Worm (Caenorhabditis elegans): ENCODE data around the gene F14H3.15.

Gene F14H3.15

DNA sequence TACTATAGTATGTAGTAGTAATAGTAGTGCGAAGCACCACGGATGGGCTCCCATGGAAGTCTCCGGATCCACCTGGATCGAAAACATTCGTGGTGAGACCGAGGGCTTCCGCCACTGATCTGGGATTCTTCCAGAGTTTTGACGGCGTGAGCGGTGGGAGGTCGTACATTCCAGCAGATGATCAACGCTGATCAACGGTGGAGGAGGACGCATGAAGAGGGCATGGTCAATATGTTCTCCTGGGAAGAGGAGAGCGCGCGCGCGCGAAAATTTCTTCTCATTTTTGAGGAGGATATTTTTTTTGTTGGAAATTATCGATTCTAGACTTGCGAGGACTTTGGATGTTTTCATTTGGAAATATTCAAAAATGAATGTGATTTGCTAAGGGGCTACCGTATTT, 26.5 kb downstream of the F14H3.15 start:
- 0 out of 2 replicates have a peak, but pooled peaks have one; percentile 39 for TF ChIP-seq zfh-2 (GFP tag; conservative IDR thresholded peaks at IDR 0.05)
- peak; percentile 86 for TF ChIP-seq madf-6 (GFP tag; IDR thresholded peaks at IDR 0.05)
- TF ChIP-seq F55B11.4 (tag; optimal IDR thresholded peaks at IDR 0.05; ENCODE audit: borderline replicate concordance, insufficient read depth) = no peak
- peak; percentile 99 for TF ChIP-seq aptf-2 (GFP tag; conservative IDR thresholded peaks at IDR 0.05)
- TF ChIP-seq aptf-3 (GFP tag; IDR thresholded peaks at IDR 0.05) = peak; percentile 97
- TF ChIP-seq madf-8 (GFP tag; conservative IDR thresholded peaks at IDR 0.05) = peak; percentile 56; the same call in 1 of the 2 replicates

DNA sequence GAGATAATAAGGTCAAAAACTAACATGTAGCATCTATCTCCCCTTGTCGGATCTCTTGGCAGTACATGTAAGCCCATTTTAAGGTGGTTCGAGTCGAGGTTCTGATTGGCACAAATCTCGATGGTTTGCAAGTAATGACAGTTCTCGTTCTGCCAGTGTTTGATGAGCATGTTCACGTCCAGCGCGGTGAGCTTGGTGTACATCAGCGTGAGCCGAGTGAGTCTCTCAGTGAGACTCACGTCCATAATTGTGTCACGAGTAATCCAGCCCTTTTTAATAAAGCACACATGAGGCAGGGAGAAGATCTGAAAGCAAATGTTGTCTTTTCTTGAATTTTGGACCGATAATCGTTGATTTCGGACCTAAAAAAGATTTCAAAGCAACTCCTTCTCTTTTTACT, 27.3 kb downstream of the F14H3.15 start, which contains the start of gene T10C6.16:
TSS of gene T10C6.16 (minus strand) at position 245 of the 400 bp plus-strand sequence.
- no peak for TF ChIP-seq nhr-80 (tag; optimal IDR thresholded peaks at IDR 0.05)

DNA sequence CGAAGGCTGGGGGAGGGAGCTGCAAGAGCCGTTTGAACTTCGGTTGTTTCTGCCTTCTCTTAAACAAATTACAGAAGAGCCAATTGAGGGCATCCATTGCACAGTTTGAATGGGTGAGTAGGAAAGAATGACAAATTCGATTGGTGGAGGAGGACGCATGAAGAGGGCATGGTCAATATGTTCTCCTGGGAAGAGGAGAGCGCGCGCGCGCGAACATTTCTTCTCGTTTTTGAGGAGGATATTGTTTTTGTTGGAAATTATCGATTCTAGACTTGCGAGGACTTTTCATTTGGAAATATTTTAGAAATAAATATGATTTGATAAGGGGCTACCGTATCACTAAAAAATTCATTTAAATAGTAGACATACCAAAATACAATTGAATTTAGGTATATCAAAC, 28.5 kb downstream of the F14H3.15 start, which contains the start of gene T10C6.7:
TSS of gene T10C6.7 (minus strand) at position 143 of the 400 bp plus-strand sequence.
- TF ChIP-seq ztf-18 (tag; optimal IDR thresholded peaks at IDR 0.05) = no peak
- TF ChIP-seq Y79H2A.3 (GFP tag; conservative IDR thresholded peaks at IDR 0.05) = no peak
- TF ChIP-seq madf-6 (GFP tag; IDR thresholded peaks at IDR 0.05) = peak; percentile 87
- peak; percentile 34 for TF ChIP-seq efl-1 (GFP tag; optimal IDR thresholded peaks at IDR 0.05)
- no peak for TF ChIP-seq B0035.1 (tag; optimal IDR thresholded peaks at IDR 0.05)
- no peak for TF ChIP-seq lin-40 (tag; optimal IDR thresholded peaks at IDR 0.05)
- no peak for TF ChIP-seq snpc-1.1 (tag; optimal IDR thresholded peaks at IDR 0.05; ENCODE audit: insufficient read depth)
- peak; percentile 18; the same call in 1 of the 2 replicates for TF ChIP-seq D2030.7 (GFP tag; IDR thresholded peaks at IDR 0.05)
- TF ChIP-seq lir-1 (GFP tag; conservative IDR thresholded peaks at IDR 0.05) = 0 out of 2 replicates have a peak, but pooled peaks have one; percentile 10
- TF ChIP-seq K11D2.4 (GFP tag; IDR thresholded peaks at IDR 0.05) = no peak
- TF ChIP-seq ZK185.1 (tag; optimal IDR thresholded peaks at IDR 0.05; ENCODE audit: poor library complexity, severe bottlenecking) = no peak
- peak; percentile 69 for TF ChIP-seq madf-8 (GFP tag; conservative IDR thresholded peaks at IDR 0.05)
- peak; percentile 98 for TF ChIP-seq aptf-3 (GFP tag; IDR thresholded peaks at IDR 0.05)
- no peak for TF ChIP-seq nfya-1 (tag; optimal IDR thresholded peaks at IDR 0.05; ENCODE audit: borderline replicate concordance, insufficient read depth)
- peak; percentile 39; the same call in 1 of the 2 replicates for TF ChIP-seq madf-3 (GFP tag; IDR thresholded peaks at IDR 0.05)
- TF ChIP-seq let-607 (tag; optimal IDR thresholded peaks at IDR 0.05) = no peak
- TF ChIP-seq xnd-1 (tag; optimal IDR thresholded peaks at IDR 0.05) = peak; percentile 7
- peak; percentile 100 for TF ChIP-seq aptf-2 (GFP tag; conservative IDR thresholded peaks at IDR 0.05)
- no peak for TF ChIP-seq nfyb-1 (GFP tag; IDR thresholded peaks at IDR 0.05)

DNA sequence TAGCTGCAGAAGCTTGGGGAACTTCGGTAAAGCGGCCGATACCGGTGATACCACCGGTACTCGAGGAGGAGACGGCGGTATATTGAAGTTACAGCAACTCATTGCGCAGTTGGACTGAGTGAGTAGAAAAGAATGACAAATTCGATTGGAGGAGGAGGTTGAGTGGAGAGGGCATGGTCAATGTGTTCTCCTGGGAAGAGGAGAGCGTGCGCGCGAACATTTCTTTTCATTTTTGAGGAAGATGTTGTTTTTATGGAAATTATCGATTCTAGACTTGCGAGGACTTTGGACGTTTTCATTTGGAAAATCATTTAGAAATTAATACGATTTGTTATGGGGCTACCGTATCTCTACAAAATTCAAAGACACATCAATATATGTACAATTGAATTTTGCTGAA, 30.8 kb downstream of the F14H3.15 start:
- no peak for TF ChIP-seq hlh-26 (GFP tag; conservative IDR thresholded peaks at IDR 0.05)
- peak; percentile 92 for TF ChIP-seq aptf-2 (GFP tag; conservative IDR thresholded peaks at IDR 0.05)
- TF ChIP-seq F33H1.4 (GFP tag; IDR thresholded peaks at IDR 0.05) = no peak
- no peak for TF ChIP-seq ama-1 (optimal IDR thresholded peaks at IDR 0.05)
- no peak for TF ChIP-seq ama-1 (GFP tag; optimal IDR thresholded peaks at IDR 0.05)

DNA sequence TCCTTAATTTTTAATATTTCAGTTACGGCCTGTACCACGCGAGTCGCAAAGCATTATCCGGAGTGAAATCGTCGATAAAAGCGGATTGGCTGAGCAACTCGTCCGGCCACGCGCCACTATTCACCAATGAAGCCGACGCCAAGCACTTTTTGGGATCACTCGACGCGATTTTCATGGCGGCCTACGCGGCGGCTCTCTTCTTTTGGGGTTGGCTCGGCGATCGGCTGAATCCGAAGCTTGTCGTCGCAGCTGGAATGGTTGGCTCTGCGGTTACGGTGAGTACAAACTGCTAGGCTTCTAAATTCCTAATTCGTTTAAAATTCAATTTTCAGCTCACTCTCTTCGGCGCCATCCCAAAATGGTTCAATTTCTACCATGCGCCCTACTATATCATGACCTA, 35.1 kb downstream of the F14H3.15 start:
- TF ChIP-seq zfh-2 (GFP tag; conservative IDR thresholded peaks at IDR 0.05) (peak; percentile 51), attf-3 (GFP tag; conservative IDR thresholded peaks at IDR 0.05) (no peak)

DNA sequence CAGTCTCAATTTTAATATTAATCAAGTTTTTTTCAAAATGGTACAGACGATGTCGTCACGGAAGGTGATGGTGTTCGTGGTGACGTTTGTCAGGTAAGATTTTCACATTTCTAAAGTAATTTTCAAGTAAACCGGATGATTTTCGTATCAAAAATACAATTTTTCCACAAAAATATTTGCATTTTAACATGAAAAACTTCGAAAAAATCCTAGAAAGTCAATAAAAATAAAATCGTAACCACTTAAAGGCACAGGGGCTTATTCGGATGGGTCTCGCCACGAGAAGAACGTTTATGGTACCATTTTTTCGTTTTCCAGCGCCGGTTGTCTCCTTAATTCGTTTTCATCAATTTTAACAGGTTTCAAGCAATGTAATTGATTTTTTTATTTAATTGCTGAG, 35.7 kb downstream of the F14H3.15 start, which contains the start of gene T10C6.6:
TSS of gene T10C6.6 (plus strand) at position 27 of the 400 bp plus-strand sequence.
- TF ChIP-seq B0336.3 (GFP tag; IDR thresholded peaks at IDR 0.05) (peak; percentile 24; the same call in 1 of the 2 replicates), D2030.7 (GFP tag; IDR thresholded peaks at IDR 0.05) (peak; percentile 56), cebp-2 (GFP tag; IDR thresholded peaks at IDR 0.05) (no peak), lin-35 (GFP tag; optimal IDR thresholded peaks at IDR 0.05) (no peak), mel-28 (tag; optimal IDR thresholded peaks at IDR 0.05; ENCODE audit: borderline replicate concordance) (no peak), lsl-1 (GFP tag; optimal IDR thresholded peaks at IDR 0.05) (peak; percentile 88), nhr-179 (tag; optimal IDR thresholded peaks at IDR 0.05) (no peak), madf-6 (GFP tag; IDR thresholded peaks at IDR 0.05) (peak; percentile 81), snpc-4 (GFP tag; optimal IDR thresholded peaks at IDR 0.05) (no peak), snpc-4 (tag; optimal IDR thresholded peaks at IDR 0.05) (peak in 2 of 4 experiments; percentile 24 to 35), lin-26 (GFP tag; IDR thresholded peaks at IDR 0.05) (no peak), bed-1 (GFP tag; IDR thresholded peaks at IDR 0.05) (no peak), ceh-79 (tag; optimal IDR thresholded peaks at IDR 0.05) (peak; percentile 38), F52B5.7 (tag; optimal IDR thresholded peaks at IDR 0.05) (no peak)
